Worm (Caenorhabditis elegans) whole organism, L1 larva: ENCODE results near the gene ceh-19.
A peak's percentile ranks its signal among the peaks of the same experiment; 100 is the strongest.

Experiments
- C04F5.9 ChIP-seq: sonication (generic microtip); optimal IDR thresholded peaks from 2 replicates; lab custom pipeline; 2016; ENCODE audit warnings: missing genetic modification characterization, missing compliant biosample characterization
- C34B4.2 ChIP-seq: sonication (generic microtip); optimal IDR thresholded peaks from 2 replicates; lab custom pipeline; 2017; ENCODE audit warnings: mild to moderate bottlenecking, missing genetic modification characterization, missing compliant biosample characterization
- alr-1 ChIP-seq: fragments of 200-800 bp; sonication (Bioruptor generic); optimal IDR thresholded peaks from 2 replicates; lab custom pipeline; 2018; ENCODE audit warnings: borderline replicate concordance, mild to moderate bottlenecking, missing genetic modification characterization, missing compliant biosample characterization
- aly-2 ChIP-seq: fragments of 150-350 bp; optimal IDR thresholded peaks from 2 replicates; lab custom pipeline; 2014; ENCODE audit warnings: missing biosample characterization, missing genetic modification characterization
- blmp-1 ChIP-seq: fragments of 150-350 bp; optimal IDR thresholded peaks from 2 replicates; lab custom pipeline; 2014; ENCODE audit warnings: missing biosample characterization, missing genetic modification characterization
- ceh-8 ChIP-seq: fragments of 200-800 bp; sonication (Bioruptor generic); optimal IDR thresholded peaks from 2 replicates; lab custom pipeline; 2018; ENCODE audit warnings: mild to moderate bottlenecking, missing genetic modification characterization, moderate library complexity, missing compliant biosample characterization
- ceh-82 ChIP-seq, 3 experiments: fragments of 150-350 bp in 1 of 3; sonication (generic microtip) in 2 of 3; optimal IDR thresholded peaks; 2 replicates each; lab custom pipeline; 2014 to 2017; ENCODE audit warnings: missing biosample characterization in 3 of 3, missing genetic modification characterization in 3 of 3
- ces-1 ChIP-seq: fragments of 150-350 bp; optimal IDR thresholded peaks from 2 replicates; lab custom pipeline; 2014; ENCODE audit warnings: missing biosample characterization, missing genetic modification reagents, missing genetic modification characterization
- dpl-1 ChIP-seq, 3 experiments: fragments of 150-350 bp in 2 of 3; sonication (generic microtip) in 1 of 3; optimal IDR thresholded peaks; 2 replicates each; lab custom pipeline; 2014 to 2017; ENCODE audit warnings: missing biosample characterization in 3 of 3, missing genetic modification characterization in 3 of 3, missing genetic modification reagents in 3 of 3
- efl-1 ChIP-seq, 4 experiments: fragments of 150-350 bp; optimal IDR thresholded peaks in 3 of 4; peaks in 1 of 4; 1 replicate in 1 of 4; 2 replicates in 3 of 4; lab custom pipeline; 2014; ENCODE audit warnings: missing biosample characterization in 2 of 4, missing genetic modification characterization in 2 of 4, missing genetic modification reagents in 2 of 4
- elt-2 ChIP-seq: sonication (generic microtip); optimal IDR thresholded peaks from 2 replicates; lab custom pipeline; 2016; ENCODE audit warnings: missing genetic modification characterization, mild to moderate bottlenecking, inconsistent platforms, missing compliant biosample characterization, missing genetic modification reagents
- elt-3 ChIP-seq, 6 experiments: fragments of 150-350 bp in 1 of 6; sonication (generic microtip); optimal IDR thresholded peaks; 2 replicates each; lab custom pipeline; 2017 to 2018; ENCODE audit warnings: missing biosample characterization in 6 of 6, missing genetic modification characterization in 6 of 6, inconsistent platforms in 1 of 6
- fkh-8 ChIP-seq: sonication (generic microtip); optimal IDR thresholded peaks from 2 replicates; lab custom pipeline; 2016; ENCODE audit warnings: mild to moderate bottlenecking, missing genetic modification characterization, missing compliant biosample characterization
- hlh-4 ChIP-seq: sonication (generic microtip); optimal IDR thresholded peaks from 2 replicates; lab custom pipeline; 2016; ENCODE audit warnings: mild to moderate bottlenecking, missing genetic modification characterization, missing compliant biosample characterization
- hpl-2 ChIP-seq: fragments of 150-350 bp; optimal IDR thresholded peaks from 2 replicates; lab custom pipeline; 2014; ENCODE audit warnings: missing biosample characterization, missing genetic modification reagents, missing genetic modification characterization
- isw-1 ChIP-seq: fragments of 200-800 bp; sonication (Bioruptor generic); IDR thresholded peaks from 2 replicates; pipeline ENCODE4 v1.3.6; 2022; ENCODE audit warnings: missing genetic modification characterization, missing compliant biosample characterization
- lin-15B ChIP-seq: fragments of 150-350 bp; sonication (generic microtip); optimal IDR thresholded peaks from 3 replicates; lab custom pipeline; 2014; ENCODE audit warnings: missing biosample characterization, missing genetic modification characterization
- lin-35 ChIP-seq, 2 experiments: fragments of 150-350 bp; optimal IDR thresholded peaks; 2 replicates each; lab custom pipeline; 2014; ENCODE audit warnings: missing biosample characterization in 2 of 2, missing genetic modification characterization in 2 of 2, missing genetic modification reagents in 2 of 2
- lin-39 ChIP-seq: fragments of 150-350 bp; optimal IDR thresholded peaks from 2 replicates; lab custom pipeline; 2014; ENCODE audit warnings: missing biosample characterization, missing genetic modification reagents, missing genetic modification characterization
- mep-1 ChIP-seq: fragments of 150-350 bp; optimal IDR thresholded peaks from 2 replicates; lab custom pipeline; 2014; ENCODE audit warnings: missing biosample characterization, missing genetic modification characterization
- nhr-11 ChIP-seq: fragments of 150-350 bp; optimal IDR thresholded peaks from 2 replicates; lab custom pipeline; 2014; ENCODE audit warnings: missing biosample characterization, missing genetic modification characterization
- nhr-71 ChIP-seq: sonication (generic microtip); optimal IDR thresholded peaks from 2 replicates; lab custom pipeline; 2016; ENCODE audit warnings: mild to moderate bottlenecking, missing genetic modification characterization, moderate library complexity, missing compliant biosample characterization
- nhr-85 ChIP-seq: sonication (generic microtip); peaks from one replicate; lab custom pipeline; 2016; ENCODE audit warnings: missing genetic modification characterization, inconsistent platforms, missing compliant biosample characterization
- nhr-90 ChIP-seq: sonication (generic microtip); optimal IDR thresholded peaks from 2 replicates; lab custom pipeline; 2016; ENCODE audit warnings: mild to moderate bottlenecking, missing genetic modification characterization, missing compliant biosample characterization; ENCODE audit not compliant: poor library complexity
- pax-3 ChIP-seq: fragments of 200-800 bp; sonication (Bioruptor generic); optimal IDR thresholded peaks from 2 replicates; lab custom pipeline; 2018; ENCODE audit warnings: mild to moderate bottlenecking, missing genetic modification characterization, moderate library complexity, missing compliant biosample characterization
- pqm-1 ChIP-seq: sonication (generic microtip); optimal IDR thresholded peaks from 3 replicates; lab custom pipeline; 2017; ENCODE audit warnings: missing biosample characterization, missing genetic modification characterization
- rnt-1 ChIP-seq: sonication (generic microtip); optimal IDR thresholded peaks from 2 replicates; lab custom pipeline; 2016; ENCODE audit warnings: mild to moderate bottlenecking, missing genetic modification characterization, moderate library complexity, missing compliant biosample characterization
- skn-1 ChIP-seq: fragments of 150-350 bp; optimal IDR thresholded peaks from 2 replicates; lab custom pipeline; 2014; ENCODE audit warnings: missing biosample characterization, missing genetic modification characterization
- snu-23 ChIP-seq: sonication (generic microtip); optimal IDR thresholded peaks from 2 replicates; lab custom pipeline; 2016; ENCODE audit warnings: missing genetic modification characterization, missing compliant biosample characterization
- sup-37 ChIP-seq: fragments of 200-800 bp; sonication (Bioruptor generic); optimal IDR thresholded peaks from 2 replicates; lab custom pipeline; 2018; ENCODE audit warnings: mild to moderate bottlenecking, missing genetic modification characterization, missing compliant biosample characterization
- tbx-2 ChIP-seq: sonication (generic microtip); optimal IDR thresholded peaks from 2 replicates; lab custom pipeline; 2016; ENCODE audit warnings: missing genetic modification characterization, missing compliant biosample characterization
- tlp-1 ChIP-seq: fragments of 150-350 bp; optimal IDR thresholded peaks from 2 replicates; lab custom pipeline; 2014; ENCODE audit warnings: missing biosample characterization, missing genetic modification characterization
- unc-130 ChIP-seq: fragments of 150-350 bp; optimal IDR thresholded peaks from 2 replicates; lab custom pipeline; 2017; ENCODE audit warnings: missing biosample characterization, missing genetic modification characterization, inconsistent platforms
- unc-62 ChIP-seq: fragments of 150-350 bp; optimal IDR thresholded peaks from 2 replicates; lab custom pipeline; 2014; ENCODE audit warnings: missing biosample characterization, missing genetic modification reagents, missing genetic modification characterization
- unc-86 ChIP-seq: sonication (generic microtip); optimal IDR thresholded peaks from 2 replicates; lab custom pipeline; 2016; ENCODE audit warnings: missing genetic modification characterization, missing compliant biosample characterization
- unc-98 ChIP-seq: fragments of 200-800 bp; sonication (Bioruptor generic); IDR thresholded peaks from 2 replicates; pipeline ENCODE4 v1.3.6; 2022; ENCODE audit warnings: missing genetic modification characterization, missing compliant biosample characterization
- zag-1 ChIP-seq: fragments of 150-350 bp; optimal IDR thresholded peaks from 2 replicates; lab custom pipeline; 2014; ENCODE audit warnings: missing biosample characterization, missing genetic modification characterization
- zip-4 ChIP-seq: fragments of 200-800 bp; sonication (Bioruptor generic); optimal IDR thresholded peaks from 2 replicates; lab custom pipeline; 2018; ENCODE audit warnings: mild to moderate bottlenecking, missing genetic modification characterization, moderate library complexity, missing compliant biosample characterization

Gene ceh-19

DNA sequence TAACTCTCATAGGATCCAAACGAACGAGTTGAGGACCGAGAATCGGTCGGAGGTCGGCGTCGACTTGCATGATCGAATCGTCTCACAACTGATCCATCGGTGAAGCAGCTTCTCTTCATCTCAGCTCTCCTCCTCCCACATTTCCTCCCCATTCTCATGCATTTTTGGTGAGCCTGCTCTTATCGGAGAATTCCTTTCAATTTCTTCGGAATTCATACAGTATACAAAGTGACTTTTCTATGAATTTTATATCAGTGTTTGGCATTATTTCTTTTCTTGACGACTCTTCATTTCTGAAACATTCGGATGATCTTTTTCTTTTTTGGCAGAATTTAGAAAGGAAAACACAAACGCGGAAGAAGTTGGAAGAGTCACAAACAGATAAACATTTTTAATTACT lies 31.3 kb upstream of the ceh-19 start, which contains the start of gene mec-17:
TSS of gene mec-17 (minus strand) at position 101 of the 400 bp plus-strand sequence.
- no peak for TF ChIP-seq lin-39 (tag; lab: Kevin White, UChicago)
- TF ChIP-seq ces-1 (GFP tag; lab: Kevin White, UChicago): no peak
- no peak for TF ChIP-seq mep-1 (tag; lab: Kevin White, UChicago)
- TF ChIP-seq lin-35 (GFP tag; optimal IDR thresholded peaks at IDR 0.05; lab: Kevin White, UChicago): no peak
- no peak for TF ChIP-seq skn-1 (tag; lab: Kevin White, UChicago)
- TF ChIP-seq tlp-1 (tag; lab: Kevin White, UChicago): no peak
- no peak for TF ChIP-seq nhr-11 (tag; lab: Kevin White, UChicago)
- no peak for TF ChIP-seq unc-86 (tag; lab: Kevin White, UChicago)
- TF ChIP-seq tbx-2 (tag; lab: Kevin White, UChicago): no peak
- TF ChIP-seq C04F5.9 (tag; lab: Kevin White, UChicago): no peak
- no peak for TF ChIP-seq elt-3 (tag; optimal IDR thresholded peaks at IDR 0.05; lab: Kevin White, UChicago)
- no peak for TF ChIP-seq zip-4 (GFP tag; lab: Kevin White, UChicago)
- TF ChIP-seq, all 84 proteins: peak for 0

DNA sequence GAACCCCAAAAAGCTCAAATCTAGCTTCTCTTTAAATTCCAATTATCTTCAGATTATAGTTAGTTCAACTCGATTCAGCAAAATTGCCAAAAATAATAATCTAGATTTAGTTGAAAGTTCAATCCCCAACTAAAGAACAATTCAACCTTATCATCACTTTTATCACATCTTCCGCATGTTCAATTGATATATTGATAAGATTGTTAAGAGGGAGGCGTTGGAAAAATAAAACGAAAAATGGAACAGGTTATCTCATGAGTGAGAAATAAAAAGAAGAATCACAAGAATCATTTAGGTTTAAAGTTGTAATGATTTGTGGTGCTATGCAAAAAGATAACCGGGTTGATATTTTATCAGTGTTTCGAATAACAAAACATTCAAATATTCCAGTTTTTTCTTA lies 30.0 kb upstream of the ceh-19 start:
- TF ChIP-seq ceh-8 (GFP tag; lab: Kevin White, UChicago) (no peak), elt-2 (tag; lab: Kevin White, UChicago) (peak; percentile 2), elt-3 (tag; optimal IDR thresholded peaks at IDR 0.05; lab: Kevin White, UChicago) (peak in 5 of 6 experiments; percentile 31 to 99 (median 85)), blmp-1 (tag; lab: Kevin White, UChicago) (peak; percentile 55)

- no peak for TF ChIP-seq nhr-11 (tag; lab: Kevin White, UChicago)
- no peak for TF ChIP-seq fkh-8 (tag; lab: Kevin White, UChicago)
- TF ChIP-seq lin-39 (tag; lab: Kevin White, UChicago): no peak
- no peak for TF ChIP-seq lin-35 (GFP tag; optimal IDR thresholded peaks at IDR 0.05; lab: Kevin White, UChicago)
- no peak for TF ChIP-seq unc-62 (GFP tag; lab: Kevin White, UChicago)
- peak; percentile 20 for TF ChIP-seq rnt-1 (tag; lab: Kevin White, UChicago)
- TF ChIP-seq nhr-90: peak; percentile 26
- no peak for TF ChIP-seq sup-37 (GFP tag; lab: Kevin White, UChicago)
- no peak for TF ChIP-seq hpl-2 (GFP tag; lab: Kevin White, UChicago)
- TF ChIP-seq aly-2 (tag; lab: Kevin White, UChicago): peak; percentile 50
- TF ChIP-seq snu-23 (GFP tag; lab: Kevin White, UChicago): peak; percentile 4
- no peak for TF ChIP-seq unc-98 (GFP tag; lab: Robert Waterston, UW)
- TF ChIP-seq ceh-82 (tag; optimal IDR thresholded peaks at IDR 0.05; lab: Kevin White, UChicago): no peak
- TF ChIP-seq alr-1: no peak
- TF ChIP-seq mep-1 (tag; lab: Kevin White, UChicago): no peak
- no peak for TF ChIP-seq pax-3 (tag; lab: Kevin White, UChicago)
- TF ChIP-seq unc-130 (tag; lab: Kevin White, UChicago): no peak
- TF ChIP-seq efl-1 (optimal IDR thresholded peaks at IDR 0.05; lab: Kevin White, UChicago): no peak
- TF ChIP-seq efl-1 (GFP tag; optimal IDR thresholded peaks at IDR 0.05 in 1 of 2; lab: Kevin White, UChicago): peak in 1 of 2 experiments; percentile 90
- no peak for TF ChIP-seq lin-15B
- TF ChIP-seq zag-1 (tag; lab: Kevin White, UChicago): no peak
- no peak for TF ChIP-seq dpl-1 (GFP tag; optimal IDR thresholded peaks at IDR 0.05; lab: Kevin White, UChicago)
- TF ChIP-seq C04F5.9 (tag; lab: Kevin White, UChicago): no peak
- peak; percentile 26 for TF ChIP-seq nhr-85
- peak; percentile 14 for TF ChIP-seq nhr-71 (tag; lab: Kevin White, UChicago)
- TF ChIP-seq pqm-1 (tag; lab: Kevin White, UChicago): no peak
- TF ChIP-seq isw-1 (GFP tag; lab: Robert Waterston, UW): no peak
- no peak for TF ChIP-seq C34B4.2 (tag; lab: Kevin White, UChicago)
- no peak for TF ChIP-seq hlh-4 (tag; lab: Kevin White, UChicago)
- no peak for TF ChIP-seq blmp-1 (tag; lab: Kevin White, UChicago)
These were observed 28.1 kb upstream of the ceh-19 start for ce11 chrIV:7983728-7984346.
